Worm (Caenorhabditis elegans) whole organism, young adult: ENCODE data around the gene Y37E11AL.12.

Source experiments
- C17E4.6 ChIP-seq: fragments of 200-800 bp; sonication (Bioruptor generic); IDR thresholded peaks from 2 replicates; pipeline ENCODE4 v1.3.6; 2022; ENCODE audit warnings: missing genetic modification reagents, missing genetic modification characterization, missing compliant biosample characterization
- D2030.7 ChIP-seq: fragments of 200-800 bp; sonication (Bioruptor generic); IDR thresholded peaks from 2 replicates; pipeline ENCODE4 v1.3.6; 2022; ENCODE audit warnings: missing genetic modification reagents, missing genetic modification characterization, missing compliant biosample characterization
- F22D6.2 ChIP-seq: sonication (generic microtip); optimal IDR thresholded peaks from 2 replicates; lab custom pipeline; 2016; ENCODE audit warnings: mild to moderate bottlenecking, missing genetic modification characterization, missing compliant biosample characterization
- F37B4.10 ChIP-seq: fragments of 200-800 bp; sonication (Bioruptor generic); IDR thresholded peaks from 2 replicates; pipeline ENCODE4 v1.3.6; 2022; ENCODE audit warnings: missing genetic modification characterization, missing compliant biosample characterization
- F49E8.2 ChIP-seq: sonication (generic microtip); optimal IDR thresholded peaks from 3 replicates; lab custom pipeline; 2017; ENCODE audit warnings: missing genetic modification characterization, mild to moderate bottlenecking, missing compliant biosample characterization, antibody characterized with exemption, moderate library complexity; ENCODE audit not compliant: insufficient read depth
- F57A8.1 ChIP-seq: fragments of 200-800 bp; sonication (Bioruptor generic); optimal IDR thresholded peaks from 2 replicates; lab custom pipeline; 2018; ENCODE audit warnings: mild to moderate bottlenecking, missing genetic modification characterization, moderate library complexity, missing compliant biosample characterization
- K12H6.12 ChIP-seq: fragments of 200-800 bp; sonication (Bioruptor generic); optimal IDR thresholded peaks from 2 replicates; lab custom pipeline; 2018; ENCODE audit warnings: mild to moderate bottlenecking, missing genetic modification characterization, missing compliant biosample characterization
- T07F8.4 ChIP-seq: sonication (generic microtip); optimal IDR thresholded peaks from 2 replicates; lab custom pipeline; 2016; ENCODE audit warnings: mild to moderate bottlenecking, missing genetic modification characterization, moderate library complexity, missing compliant biosample characterization
- Y95B8A.8 ChIP-seq: fragments of 200-800 bp; sonication (Bioruptor generic); IDR thresholded peaks from 2 replicates; pipeline ENCODE4 v1.3.6; 2022; ENCODE audit warnings: missing genetic modification reagents, missing genetic modification characterization, missing compliant biosample characterization
- aptf-2 ChIP-seq: fragments of 200-800 bp; sonication (Bioruptor generic); conservative IDR thresholded peaks from 2 replicates; pipeline ENCODE4 v1.3.6; 2022; ENCODE audit warnings: missing genetic modification reagents, missing genetic modification characterization, missing compliant biosample characterization
- athp-1 ChIP-seq: sonication (generic microtip); optimal IDR thresholded peaks from 2 replicates; lab custom pipeline; 2017; ENCODE audit warnings: mild to moderate bottlenecking, missing genetic modification characterization, missing compliant biosample characterization
- attf-5 ChIP-seq: fragments of 200-800 bp; sonication (Bioruptor generic); optimal IDR thresholded peaks from 2 replicates; lab custom pipeline; 2018; ENCODE audit warnings: mild to moderate bottlenecking, missing genetic modification characterization, missing compliant biosample characterization
- cebp-1 ChIP-seq, 2 experiments: fragments of 200-800 bp in 1 of 2; sonication (Bioruptor generic) in 1 of 2; sonication (generic microtip) in 1 of 2; IDR thresholded peaks in 1 of 2; optimal IDR thresholded peaks in 1 of 2; 2 replicates each; pipeline versions ENCODE4 v1.3.6 to Lab custom; 2017 to 2022; ENCODE audit warnings: missing compliant biosample characterization in 2 of 2, missing genetic modification characterization in 2 of 2, mild to moderate bottlenecking in 1 of 2, missing genetic modification reagents in 1 of 2, moderate library complexity in 1 of 2
- die-1 ChIP-seq: sonication (generic microtip); optimal IDR thresholded peaks from 2 replicates; lab custom pipeline; 2016; ENCODE audit warnings: missing genotype, mild to moderate bottlenecking, missing genetic modification characterization, missing compliant biosample characterization
- dox-1 ChIP-seq: fragments of 200-800 bp; sonication (Bioruptor generic); IDR thresholded peaks from 2 replicates; pipeline ENCODE4 v1.3.6; 2022; ENCODE audit warnings: missing genetic modification reagents, missing genetic modification characterization, missing compliant biosample characterization
- egl-44 ChIP-seq: fragments of 200-800 bp; sonication (Bioruptor generic); IDR thresholded peaks from 2 replicates; pipeline ENCODE4 v1.3.6; 2022; ENCODE audit warnings: missing genetic modification reagents, missing genetic modification characterization, missing compliant biosample characterization
- egrh-3 ChIP-seq: fragments of 200-800 bp; sonication (Bioruptor generic); IDR thresholded peaks from 2 replicates; pipeline ENCODE4 v1.3.6; 2022; ENCODE audit warnings: missing genetic modification reagents, missing genetic modification characterization, missing compliant biosample characterization
- ets-4 ChIP-seq: fragments of 200-800 bp; sonication (Bioruptor generic); optimal IDR thresholded peaks from 2 replicates; lab custom pipeline; 2018; ENCODE audit warnings: mild to moderate bottlenecking, missing genetic modification characterization, missing compliant biosample characterization
- gei-17 ChIP-seq: fragments of 200-800 bp; sonication (Bioruptor generic); optimal IDR thresholded peaks from 2 replicates; lab custom pipeline; 2018; ENCODE audit warnings: mild to moderate bottlenecking, missing genetic modification characterization, missing compliant biosample characterization
- hlh-12 ChIP-seq: sonication (generic microtip); optimal IDR thresholded peaks from 2 replicates; lab custom pipeline; 2016; ENCODE audit warnings: missing genetic modification characterization, missing compliant biosample characterization
- hmg-1.2 ChIP-seq: fragments of 200-800 bp; sonication (Bioruptor generic); IDR thresholded peaks from 2 replicates; pipeline ENCODE4 v1.3.6; 2022; ENCODE audit warnings: missing genetic modification reagents, missing genetic modification characterization, missing compliant biosample characterization
- let-526 ChIP-seq: fragments of 200-800 bp; sonication (Bioruptor generic); IDR thresholded peaks from 2 replicates; pipeline ENCODE4 v1.3.6; 2022; ENCODE audit warnings: missing genetic modification reagents, missing genetic modification characterization, missing compliant biosample characterization
- lin-26 ChIP-seq: fragments of 200-800 bp; sonication (Bioruptor generic); IDR thresholded peaks from 2 replicates; pipeline ENCODE4 v1.3.6; 2022; ENCODE audit warnings: missing genetic modification reagents, missing genetic modification characterization, missing compliant biosample characterization
- lin-40 ChIP-seq: sonication (generic microtip); optimal IDR thresholded peaks from 2 replicates; lab custom pipeline; 2016; ENCODE audit warnings: missing genetic modification characterization, mild to moderate bottlenecking, missing compliant biosample characterization, missing genotype, missing genetic modification reagents
- madf-3 ChIP-seq: fragments of 200-800 bp; sonication (Bioruptor generic); IDR thresholded peaks from 2 replicates; pipeline ENCODE4 v1.3.6; 2022; ENCODE audit warnings: missing genetic modification reagents, missing genetic modification characterization, missing compliant biosample characterization
- mcd-1 ChIP-seq: fragments of 200-800 bp; sonication (Bioruptor generic); IDR thresholded peaks from 2 replicates; pipeline ENCODE4 v1.3.6; 2022; ENCODE audit warnings: missing genetic modification reagents, missing genetic modification characterization, missing compliant biosample characterization
- nfya-1 ChIP-seq: sonication (generic microtip); optimal IDR thresholded peaks from 2 replicates; lab custom pipeline; 2017; ENCODE audit warnings: antibody characterized with exemption, missing compliant biosample characterization, missing genetic modification characterization, borderline replicate concordance; ENCODE audit not compliant: insufficient read depth
- nfyb-1 ChIP-seq: fragments of 200-800 bp; sonication (Bioruptor generic); IDR thresholded peaks from 2 replicates; pipeline ENCODE4 v1.3.6; 2022; ENCODE audit warnings: missing genetic modification reagents, missing genetic modification characterization, missing compliant biosample characterization
- nhr-120 ChIP-seq: fragments of 200-800 bp; sonication (Bioruptor generic); IDR thresholded peaks from 2 replicates; pipeline ENCODE4 v1.3.6; 2022; ENCODE audit warnings: missing genetic modification characterization, missing compliant biosample characterization
- nhr-80 ChIP-seq: sonication (generic microtip); optimal IDR thresholded peaks from 2 replicates; lab custom pipeline; 2016; ENCODE audit warnings: missing genetic modification characterization, missing compliant biosample characterization
- repo-1 ChIP-seq: sonication (generic microtip); optimal IDR thresholded peaks from 2 replicates; lab custom pipeline; 2017; ENCODE audit warnings: mild to moderate bottlenecking, missing genetic modification characterization, missing compliant biosample characterization
- snpc-1.1 ChIP-seq: sonication (generic microtip); optimal IDR thresholded peaks from 2 replicates; lab custom pipeline; 2017; ENCODE audit warnings: missing genetic modification characterization, mild to moderate bottlenecking, missing compliant biosample characterization, antibody characterized with exemption, moderate library complexity, missing genotype, missing genetic modification reagents; ENCODE audit not compliant: insufficient read depth
- snpc-4 ChIP-seq, 5 experiments: fragments of 150-350 bp in 1 of 5; sonication (generic microtip) in 4 of 5; optimal IDR thresholded peaks; 2 replicates each; lab custom pipeline; 2014 to 2018; ENCODE audit warnings: missing genetic modification characterization in 5 of 5, missing biosample characterization in 3 of 5, antibody characterized with exemption in 2 of 5, mild to moderate bottlenecking in 2 of 5, missing compliant biosample characterization in 2 of 5, missing genotype in 2 of 5, moderate library complexity in 2 of 5, missing genetic modification reagents in 1 of 5
- sptf-2 ChIP-seq: fragments of 200-800 bp; sonication (Bioruptor generic); optimal IDR thresholded peaks from 2 replicates; lab custom pipeline; 2018; ENCODE audit warnings: mild to moderate bottlenecking, missing genetic modification characterization, missing compliant biosample characterization
- tbp1 ChIP-seq: fragments of 200-800 bp; sonication (Bioruptor generic); optimal IDR thresholded peaks from 2 replicates; lab custom pipeline; 2018; ENCODE audit warnings: mild to moderate bottlenecking, missing genetic modification characterization, missing compliant biosample characterization
- tbx-9 ChIP-seq: sonication (generic microtip); optimal IDR thresholded peaks from 2 replicates; lab custom pipeline; 2016; ENCODE audit warnings: borderline replicate concordance, missing genetic modification characterization, inconsistent platforms, missing compliant biosample characterization
- tlf-1 ChIP-seq: fragments of 200-800 bp; sonication (Bioruptor generic); optimal IDR thresholded peaks from 2 replicates; lab custom pipeline; 2018; ENCODE audit warnings: mild to moderate bottlenecking, missing genetic modification characterization, missing compliant biosample characterization
- zfh-2 ChIP-seq: fragments of 200-800 bp; sonication (Bioruptor generic); conservative IDR thresholded peaks from 2 replicates; pipeline ENCODE4 v1.3.6; 2022; ENCODE audit warnings: missing genetic modification reagents, missing genetic modification characterization, missing compliant biosample characterization
- ztf-18 ChIP-seq: sonication (generic microtip); optimal IDR thresholded peaks from 2 replicates; lab custom pipeline; 2016; ENCODE audit warnings: missing genotype, mild to moderate bottlenecking, missing genetic modification characterization, missing compliant biosample characterization
- ztf-3 ChIP-seq: fragments of 200-800 bp; sonication (Bioruptor generic); optimal IDR thresholded peaks from 2 replicates; lab custom pipeline; 2018; ENCODE audit warnings: mild to moderate bottlenecking, missing genetic modification characterization, missing compliant biosample characterization
- ztf-6 ChIP-seq: fragments of 200-800 bp; sonication (Bioruptor generic); IDR thresholded peaks from 2 replicates; pipeline ENCODE4 v1.3.6; 2022; ENCODE audit warnings: missing genetic modification reagents, missing genetic modification characterization, missing compliant biosample characterization

Y37E11AL.12 gene

DNA sequence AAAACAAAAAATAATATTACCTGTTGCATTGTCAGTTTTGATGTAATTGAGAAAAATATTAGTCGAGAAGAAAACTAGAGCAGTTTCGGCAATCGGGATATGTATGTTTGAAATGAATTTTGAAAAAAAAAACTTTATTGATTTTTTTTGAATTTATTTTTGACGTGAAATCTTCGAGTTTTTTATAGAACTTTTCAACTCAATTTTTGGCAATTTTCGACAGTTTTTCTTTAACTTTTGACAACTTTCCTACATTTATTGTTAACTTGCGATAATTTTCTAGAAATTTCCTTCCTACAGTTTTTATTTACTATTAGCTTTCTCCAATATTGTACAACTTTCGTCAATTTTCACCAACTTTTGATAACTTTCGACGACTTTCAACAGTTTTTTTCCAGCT, at the start of gene Y37E11AL.12:
Gene Y37E11AL.12, minus strand, starts transcription at position 101 of the 400 bp plus-strand sequence.
- TF ChIP-seq Y95B8A.8 (GFP tag; lab: Robert Waterston, UW) = no peak
- TF ChIP-seq die-1 (tag; lab: Kevin White, UChicago) = no peak
- no peak for TF ChIP-seq F57A8.1
- no peak for TF ChIP-seq hlh-12 (tag; lab: Kevin White, UChicago)
- no peak for TF ChIP-seq tbp1 (GFP tag; lab: Kevin White, UChicago)
- no peak for TF ChIP-seq gei-17 (GFP tag; lab: Kevin White, UChicago)

DNA sequence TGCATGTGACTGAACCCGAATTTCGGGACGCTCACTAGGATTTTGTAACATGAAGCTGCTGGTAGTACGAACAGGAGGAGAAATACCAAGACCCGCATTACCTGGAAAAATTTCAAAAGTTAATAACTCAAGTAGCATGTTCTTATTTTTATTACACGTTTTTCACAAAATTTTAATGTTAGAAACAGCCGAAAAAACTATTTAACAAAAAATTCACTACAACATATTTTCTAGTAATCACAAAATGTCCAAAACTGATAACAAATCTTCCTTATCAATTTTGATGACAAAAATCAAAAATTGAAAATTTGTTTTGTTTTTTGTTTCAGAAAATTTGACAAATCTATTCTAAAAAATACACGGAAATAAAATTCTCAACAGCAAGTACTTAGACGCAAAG, 49.2 kb upstream of the Y37E11AL.12 start, which contains the start of gene ugt-45:
Gene ugt-45, minus strand, starts transcription at position 101 of the 400 bp plus-strand sequence.
- TF ChIP-seq egl-44 (GFP tag; lab: Robert Waterston, UW) = no peak
- no peak for TF ChIP-seq aptf-2
- TF ChIP-seq nhr-80 (tag; lab: Kevin White, UChicago) = no peak
- no peak for TF ChIP-seq T07F8.4 (tag; lab: Kevin White, UChicago)
- no peak for TF ChIP-seq snpc-4 (GFP tag; optimal IDR thresholded peaks at IDR 0.05; lab: Kevin White, UChicago)
- no peak for TF ChIP-seq snpc-4 (tag; optimal IDR thresholded peaks at IDR 0.05; lab: Kevin White, UChicago)
- no peak for TF ChIP-seq hlh-12 (tag; lab: Kevin White, UChicago)
- TF ChIP-seq ztf-6 = no peak
- TF ChIP-seq tbx-9 (tag; lab: Kevin White, UChicago) = no peak
- no peak for TF ChIP-seq athp-1
- no peak for TF ChIP-seq ztf-18 (tag; lab: Kevin White, UChicago)
- TF ChIP-seq F37B4.10 (GFP tag; lab: Robert Waterston, UW) = no peak
- TF ChIP-seq sptf-2 (GFP tag; lab: Kevin White, UChicago) = no peak
- TF ChIP-seq ztf-3 (GFP tag; lab: Kevin White, UChicago) = no peak
- TF ChIP-seq tlf-1 = no peak

DNA sequence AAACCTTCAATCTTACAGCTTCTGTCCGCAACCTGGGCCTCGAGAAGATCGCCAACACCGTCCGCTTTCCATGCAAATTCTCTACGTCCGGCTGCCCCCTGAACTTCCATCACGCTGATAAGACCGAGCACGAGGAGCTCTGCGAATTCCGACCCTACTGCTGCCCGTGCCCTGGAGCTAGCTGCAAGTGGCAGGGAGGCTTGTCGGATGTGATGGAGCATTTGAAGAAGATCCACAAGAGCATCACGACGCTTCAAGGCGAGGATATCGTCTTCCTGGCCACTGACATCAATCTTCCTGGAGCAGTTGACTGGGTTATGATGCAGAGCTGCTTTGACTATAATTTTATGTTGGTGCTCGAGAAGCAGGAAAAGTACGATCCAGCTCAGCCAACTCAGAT, 44.0 kb upstream of the Y37E11AL.12 start:
- TF ChIP-seq nhr-80 (tag; lab: Kevin White, UChicago) (no peak), lin-26 (GFP tag; lab: Robert Waterston, UW) (0 out of 2 replicates have a peak, but pooled peaks have one; percentile 44), zfh-2 (peak; percentile 56), nfyb-1 (0 out of 2 replicates have a peak, but pooled peaks have one; percentile 36), egrh-3 (GFP tag; lab: Robert Waterston, UW) (peak; percentile 53; the same call in 1 of the 2 replicates), ets-4 (GFP tag; lab: Kevin White, UChicago) (peak; percentile 15), F49E8.2 (tag; lab: Kevin White, UChicago) (no peak), lin-40 (no peak), athp-1 (no peak), cebp-1 (GFP tag; IDR thresholded peaks at IDR 0.05; lab: Robert Waterston, UW) (no peak), cebp-1 (tag; optimal IDR thresholded peaks at IDR 0.05; lab: Kevin White, UChicago) (peak; percentile 8), snpc-1.1 (tag; lab: Kevin White, UChicago) (no peak), repo-1 (peak; percentile 42), madf-3 (GFP tag; lab: Robert Waterston, UW) (no peak), nhr-120 (no peak)

DNA sequence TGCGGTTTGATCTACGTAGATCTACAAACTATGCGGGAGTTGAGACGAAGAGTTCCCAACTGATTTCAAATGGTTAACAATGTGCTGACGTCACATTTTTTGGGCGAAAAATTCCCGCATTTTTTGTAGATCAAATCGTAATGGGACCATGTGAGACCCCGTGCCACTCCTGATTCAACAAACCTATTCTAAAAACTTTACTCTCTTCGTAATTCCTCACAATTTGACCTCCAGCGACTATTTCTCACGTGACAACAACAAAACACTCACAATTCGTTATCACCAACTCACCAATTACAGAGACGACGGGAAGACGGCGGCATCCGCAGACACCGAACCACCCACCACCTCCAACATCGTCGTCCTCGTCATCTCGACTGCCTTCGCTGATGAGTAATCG, 42.0 kb upstream of the Y37E11AL.12 start, which contains the start of gene siah-1:
Gene siah-1, plus strand, starts transcription at position 301 of the 400 bp plus-strand sequence.
- TF ChIP-seq nhr-80 (tag; lab: Kevin White, UChicago) (peak; percentile 2), zfh-2 (0 out of 2 replicates have a peak, but pooled peaks have one; percentile 34), Y95B8A.8 (GFP tag; lab: Robert Waterston, UW) (0 out of 2 replicates have a peak, but pooled peaks have one; percentile 16), D2030.7 (GFP tag; lab: Robert Waterston, UW) (no peak), C17E4.6 (0 out of 2 replicates have a peak, but pooled peaks have one; percentile 13), nfya-1 (tag; lab: Kevin White, UChicago) (no peak), let-526 (GFP tag; lab: Robert Waterston, UW) (0 out of 2 replicates have a peak, but pooled peaks have one; percentile 12), mcd-1 (GFP tag; lab: Robert Waterston, UW) (0 out of 2 replicates have a peak, but pooled peaks have one; percentile 12), cebp-1 (GFP tag; IDR thresholded peaks at IDR 0.05; lab: Robert Waterston, UW) (no peak), cebp-1 (tag; optimal IDR thresholded peaks at IDR 0.05; lab: Kevin White, UChicago) (peak; percentile 18), dox-1 (GFP tag; lab: Robert Waterston, UW) (0 out of 2 replicates have a peak, but pooled peaks have one; percentile 11), hmg-1.2 (GFP tag; lab: Robert Waterston, UW) (0 out of 2 replicates have a peak, but pooled peaks have one; percentile 11), tbp1 (GFP tag; lab: Kevin White, UChicago) (peak; percentile 2), attf-5 (peak; percentile 15), F22D6.2 (no peak), K12H6.12 (tag; lab: Kevin White, UChicago) (no peak)
- TF ChIP-seq, all 124 proteins: peak for 11
